Fruit fly (Drosophila melanogaster) S2 (cell line): ENCODE measurements around the gene pim.
A peak's percentile ranks its signal among the peaks of the same experiment; 100 is the strongest.

Source experiments
- CG8478 ChIP-seq: fragments of >200 bp; optimal IDR thresholded peaks from 2 replicates; lab custom pipeline; 2018
- CTCF ChIP-seq, 2 experiments: fragments of >200 bp; optimal IDR thresholded peaks; 2 replicates each; lab custom pipeline; 2018

DNA sequence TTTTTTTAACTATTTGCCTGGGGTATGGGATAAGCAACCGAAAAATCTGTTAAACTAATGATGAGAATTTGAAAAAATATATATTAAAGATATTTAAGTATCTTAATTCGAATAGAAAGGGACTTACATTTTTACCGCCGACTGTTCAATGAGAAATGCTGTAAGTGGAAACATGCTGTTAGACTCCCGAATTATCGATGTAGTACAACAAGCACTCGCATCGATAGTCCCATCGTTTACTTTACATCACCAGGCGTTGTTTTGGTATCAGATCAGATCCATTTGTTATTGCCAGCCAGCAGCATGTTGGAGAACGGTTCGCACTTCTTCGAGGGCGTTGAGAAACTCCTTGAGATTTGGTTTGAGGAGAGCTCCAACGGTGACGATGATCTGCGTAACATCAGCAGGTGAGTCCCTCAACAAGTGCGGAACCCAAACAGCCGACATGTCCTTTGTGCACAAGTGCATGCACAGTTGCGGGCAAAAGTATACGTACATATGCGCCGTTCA is 23.5 kb upstream of the pim start, which contains the start of gene SamDC:
- TF ChIP-seq CG8478 (no peak), CTCF (optimal IDR thresholded peaks at IDR 0.05; lab: Kevin White, UChicago) (peak in 1 of 2 experiments; percentile 15)
